Fruit fly (Drosophila melanogaster): Measurements from ENCODE around the gene CG43330.

CG43330 gene

dm6 chr3L:22460918-22461634 is 43.1 kb downstream of the CG43330 start, which contains the start of gene laza (continued):
- TF ChIP-seq ase (GFP tag; IDR thresholded peaks at IDR 0.05), result no peak
- no peak for TF ChIP-seq CG30431 (GFP tag; optimal IDR thresholded peaks at IDR 0.05)
- no peak for TF ChIP-seq CG3065 (GFP tag; optimal IDR thresholded peaks at IDR 0.05)
- TF ChIP-seq ems (GFP tag; optimal IDR thresholded peaks at IDR 0.05), result no peak
- no peak for TF ChIP-seq Dip3 (GFP tag; optimal IDR thresholded peaks at IDR 0.05)
- TF ChIP-seq ab (GFP tag; optimal IDR thresholded peaks at IDR 0.05), result no peak
- 0 out of 2 replicates have a peak, but pooled peaks have one; percentile 28 for TF ChIP-seq Nf-YA (GFP tag; IDR thresholded peaks at IDR 0.05)
- no peak for TF ChIP-seq Dll (GFP tag; IDR thresholded peaks at IDR 0.05; ENCODE audit: partially characterized antibody)
- TF ChIP-seq CG18262 (tag; optimal IDR thresholded peaks at IDR 0.05), result peak; percentile 26
- TF ChIP-seq CG17328 (GFP tag; IDR thresholded peaks at IDR 0.05), result no peak
- no peak for TF ChIP-seq ash1 (GFP tag; optimal IDR thresholded peaks at IDR 0.05)
- no peak for TF ChIP-seq CG9876 (GFP tag; optimal IDR thresholded peaks at IDR 0.05)
- no peak for TF ChIP-seq CG6813 (GFP tag; optimal IDR thresholded peaks at IDR 0.05)
- no peak for TF ChIP-seq her (GFP tag; optimal IDR thresholded peaks at IDR 0.05)
- TF ChIP-seq tx (GFP tag; optimal IDR thresholded peaks at IDR 0.05), result no peak
- TF ChIP-seq Rx (GFP tag; IDR thresholded peaks at IDR 0.05), result no peak
- no peak for TF ChIP-seq pho (GFP tag; optimal IDR thresholded peaks at IDR 0.05)
- TF ChIP-seq btn (GFP tag; optimal IDR thresholded peaks at IDR 0.05), result no peak
- TF ChIP-seq Atf6 (GFP tag; IDR thresholded peaks at IDR 0.05), result no peak
- no peak for TF ChIP-seq Optix (GFP tag; IDR thresholded peaks at IDR 0.05)
- no peak for TF ChIP-seq Sox100B (GFP tag; optimal IDR thresholded peaks at IDR 0.05)
- TF ChIP-seq Hr51 (GFP tag; optimal IDR thresholded peaks at IDR 0.05), result peak in 1 of 2 experiments; percentile 31
- TF ChIP-seq CG3847 (GFP tag; IDR thresholded peaks at IDR 0.05), result no peak
- peak; percentile 12 for TF ChIP-seq mirr (GFP tag; optimal IDR thresholded peaks at IDR 0.05)
- TF ChIP-seq caup (GFP tag; optimal IDR thresholded peaks at IDR 0.05; ENCODE audit: severe bottlenecking), result no peak
- TF ChIP-seq sim (GFP tag; IDR thresholded peaks at IDR 0.05), result no peak
- TF ChIP-seq unc-4 (GFP tag; IDR thresholded peaks at IDR 0.05; ENCODE audit: partially characterized antibody), result no peak
- no peak for TF ChIP-seq CG4360 (GFP tag; IDR thresholded peaks at IDR 0.05)
- no peak for TF ChIP-seq CG13123 (GFP tag; optimal IDR thresholded peaks at IDR 0.05)
- TF ChIP-seq kay (GFP tag; optimal IDR thresholded peaks at IDR 0.05), result no peak
- TF ChIP-seq dpn (GFP tag; optimal IDR thresholded peaks at IDR 0.05), result no peak
- no peak for TF ChIP-seq yki (optimal IDR thresholded peaks at IDR 0.05)
- no peak for TF ChIP-seq CG16813 (GFP tag; IDR thresholded peaks at IDR 0.05; ENCODE audit: partially characterized antibody)
- no peak for TF ChIP-seq CG1792 (GFP tag; optimal IDR thresholded peaks at IDR 0.05)
- TF ChIP-seq dan (GFP tag; IDR thresholded peaks at IDR 0.05), result no peak
- no peak for TF ChIP-seq bowl (GFP tag; IDR thresholded peaks at IDR 0.05)
- no peak for TF ChIP-seq Atf3 (GFP tag; optimal IDR thresholded peaks at IDR 0.05)
- no peak for TF ChIP-seq CG18476 (GFP tag; optimal IDR thresholded peaks at IDR 0.05)
- no peak for TF ChIP-seq ranshi (GFP tag; IDR thresholded peaks at IDR 0.05)
- no peak for TF ChIP-seq cad (GFP tag; optimal IDR thresholded peaks at IDR 0.05)
- peak; percentile 51 for TF ChIP-seq CG12769 (tag; optimal IDR thresholded peaks at IDR 0.05)
- TF ChIP-seq CG10959 (GFP tag; IDR thresholded peaks at IDR 0.05), result no peak
- TF ChIP-seq CG7963 (GFP tag; IDR thresholded peaks at IDR 0.05; ENCODE audit: partially characterized antibody), result no peak
- 0 out of 3 replicates have a peak, but pooled peaks have one; percentile 14 for TF ChIP-seq CG34422 (GFP tag; IDR thresholded peaks at IDR 0.05)
- no peak for TF ChIP-seq CG11723 (GFP tag; optimal IDR thresholded peaks at IDR 0.05)
- TF ChIP-seq z (GFP tag; IDR thresholded peaks at IDR 0.05), result no peak
- no peak for TF ChIP-seq slp2 (GFP tag; optimal IDR thresholded peaks at IDR 0.05)
- TF ChIP-seq eyg (GFP tag; optimal IDR thresholded peaks at IDR 0.05), result no peak
- peak; percentile 86 for TF ChIP-seq CG3995 (GFP tag; optimal IDR thresholded peaks at IDR 0.05)
- TF ChIP-seq Eip74EF (GFP tag; optimal IDR thresholded peaks at IDR 0.05), result no peak
- no peak for TF ChIP-seq Side (GFP tag; optimal IDR thresholded peaks at IDR 0.05)
